Fruit fly (Drosophila melanogaster) whole organism, embryonic: ENCODE results near the gene Adsl.

ENCODE experiments used
- Asciz ChIP-seq: fragments of 200-800 bp; sonication (Bioruptor generic); optimal IDR thresholded peaks from 2 replicates; lab custom pipeline; 2017; ENCODE audit warnings: missing biosample characterization, mild to moderate bottlenecking, missing genetic modification characterization, missing genetic modification reagents
- Atf-2 ChIP-seq: fragments of 200-800 bp; sonication (Bioruptor generic); optimal IDR thresholded peaks from 2 replicates; lab custom pipeline; 2016; ENCODE audit warnings: missing biosample characterization, missing genetic modification characterization
- Blimp-1 ChIP-seq: fragments of 200-800 bp; sonication (Bioruptor generic); optimal IDR thresholded peaks from 3 replicates; lab custom pipeline; 2018; ENCODE audit warnings: missing biosample characterization, missing genetic modification characterization, mild to moderate bottlenecking, moderate library complexity, missing genetic modification reagents
- CG10147 ChIP-seq: fragments of 200-800 bp; sonication (Bioruptor generic); optimal IDR thresholded peaks from 2 replicates; lab custom pipeline; 2019; ENCODE audit warnings: missing biosample characterization, mild to moderate bottlenecking, missing genetic modification characterization, moderate library complexity
- CG10267 ChIP-seq: fragments of 200-800 bp; sonication (Bioruptor generic); optimal IDR thresholded peaks from 2 replicates; lab custom pipeline; 2018; ENCODE audit warnings: missing biosample characterization, mild to moderate bottlenecking, missing genetic modification characterization, moderate library complexity
- CG10274 ChIP-seq: fragments of 200-800 bp; sonication (Bioruptor generic); optimal IDR thresholded peaks from 3 replicates; lab custom pipeline; 2017; ENCODE audit warnings: missing biosample characterization, mild to moderate bottlenecking, missing genetic modification characterization
- CG10543 ChIP-seq: fragments of 200-800 bp; sonication (Bioruptor generic); optimal IDR thresholded peaks from 3 replicates; lab custom pipeline; 2017; ENCODE audit warnings: missing biosample characterization, mild to moderate bottlenecking, missing genetic modification characterization, moderate library complexity
- CG14014 ChIP-seq: fragments of 200-800 bp; sonication (Bioruptor generic); IDR thresholded peaks from 2 replicates; pipeline ENCODE4 v1.3.6; 2022; ENCODE audit warnings: missing biosample characterization, missing genetic modification characterization
- CG14441 ChIP-seq: fragments of 200-800 bp; sonication (Bioruptor generic); IDR thresholded peaks from 2 replicates; pipeline ENCODE4 v1.3.6; 2022; ENCODE audit warnings: missing biosample characterization, missing genetic modification characterization
- CG14710 ChIP-seq: fragments of 200-800 bp; sonication (Bioruptor generic); optimal IDR thresholded peaks from 3 replicates; lab custom pipeline; 2019; ENCODE audit warnings: missing biosample characterization, mild to moderate bottlenecking, missing genetic modification characterization, moderate library complexity
- CG14965 ChIP-seq: fragments of 200-800 bp; sonication (Bioruptor generic); optimal IDR thresholded peaks from 2 replicates; lab custom pipeline; 2016; ENCODE audit warnings: missing biosample characterization, missing genetic modification characterization, borderline replicate concordance
- CG15601 ChIP-seq: fragments of 200-800 bp; sonication (Bioruptor generic); optimal IDR thresholded peaks from 3 replicates; lab custom pipeline; 2019; ENCODE audit warnings: missing biosample characterization, mild to moderate bottlenecking, missing genetic modification characterization, moderate library complexity
- CG17359 ChIP-seq: fragments of 200-800 bp; sonication (Bioruptor generic); optimal IDR thresholded peaks from 3 replicates; lab custom pipeline; 2018; ENCODE audit warnings: missing biosample characterization, mild to moderate bottlenecking, missing genetic modification characterization, moderate library complexity
- CG1792 ChIP-seq: fragments of 200-800 bp; sonication (Bioruptor generic); optimal IDR thresholded peaks from 2 replicates; lab custom pipeline; 2016; ENCODE audit warnings: missing biosample characterization, missing genetic modification characterization
- CG2202 ChIP-seq: fragments of 200-800 bp; sonication (Bioruptor generic); optimal IDR thresholded peaks from 2 replicates; lab custom pipeline; 2018; ENCODE audit warnings: missing biosample characterization, mild to moderate bottlenecking, missing genetic modification characterization
- CG34376 ChIP-seq: fragments of 200-800 bp; sonication (Bioruptor generic); optimal IDR thresholded peaks from 2 replicates; lab custom pipeline; 2018; ENCODE audit warnings: missing biosample characterization, mild to moderate bottlenecking, missing genetic modification characterization
- CG3838 ChIP-seq: fragments of 200-800 bp; sonication (Bioruptor generic); optimal IDR thresholded peaks from 3 replicates; lab custom pipeline; 2016; ENCODE audit warnings: missing biosample characterization, missing genetic modification characterization
- CG42726 ChIP-seq: fragments of 200-800 bp; sonication (Bioruptor generic); IDR thresholded peaks from 2 replicates; pipeline ENCODE4 v1.3.6; 2022; ENCODE audit warnings: missing biosample characterization, missing genetic modification characterization; ENCODE audit not compliant: partially characterized antibody
- CG4282 ChIP-seq: fragments of 200-800 bp; sonication (Bioruptor generic); optimal IDR thresholded peaks from 2 replicates; lab custom pipeline; 2016; ENCODE audit warnings: missing biosample characterization, missing genetic modification characterization
- CG6683 ChIP-seq: fragments of 200-800 bp; sonication (Bioruptor generic); optimal IDR thresholded peaks from 2 replicates; lab custom pipeline; 2017; ENCODE audit warnings: missing biosample characterization, mild to moderate bottlenecking, missing genetic modification characterization, missing genetic modification reagents
- CG7987 ChIP-seq: fragments of 200-800 bp; sonication (Bioruptor generic); optimal IDR thresholded peaks from 2 replicates; lab custom pipeline; 2018; ENCODE audit warnings: missing biosample characterization, mild to moderate bottlenecking, missing genetic modification characterization, moderate library complexity
- D19A ChIP-seq: fragments of 200-800 bp; optimal IDR thresholded peaks from 3 replicates; lab custom pipeline; 2019; ENCODE audit warnings: missing biosample characterization, mild to moderate bottlenecking, missing genetic modification characterization, moderate library complexity
- Dek ChIP-seq: fragments of 200-800 bp; sonication (Bioruptor generic); optimal IDR thresholded peaks from 3 replicates; lab custom pipeline; 2019; ENCODE audit warnings: missing biosample characterization, mild to moderate bottlenecking, missing genetic modification characterization, moderate library complexity
- Dip3 ChIP-seq: fragments of 200-800 bp; sonication (Bioruptor generic); optimal IDR thresholded peaks from 3 replicates; lab custom pipeline; 2016; ENCODE audit warnings: missing biosample characterization, missing genetic modification characterization
- Lhr ChIP-seq: fragments of 200-800 bp; sonication (Bioruptor generic); optimal IDR thresholded peaks from 3 replicates; lab custom pipeline; 2017; ENCODE audit warnings: mild to moderate bottlenecking, missing biosample characterization, missing genetic modification reagents, missing genetic modification characterization
- MTF-1 ChIP-seq: fragments of 200-800 bp; sonication (Bioruptor generic); optimal IDR thresholded peaks from 2 replicates; lab custom pipeline; 2018; ENCODE audit warnings: missing biosample characterization, mild to moderate bottlenecking, missing genetic modification characterization, borderline replicate concordance
- Max ChIP-seq: fragments of 200-800 bp; sonication (Bioruptor generic); optimal IDR thresholded peaks from 2 replicates; lab custom pipeline; 2016; ENCODE audit warnings: missing biosample characterization, mild to moderate bottlenecking, missing genetic modification characterization
- Meics ChIP-seq: fragments of 200-800 bp; sonication (Bioruptor generic); optimal IDR thresholded peaks from 2 replicates; lab custom pipeline; 2017; ENCODE audit warnings: missing biosample characterization, mild to moderate bottlenecking, missing genetic modification characterization
- Nf-YB ChIP-seq: fragments of 200-800 bp; sonication (Bioruptor generic); optimal IDR thresholded peaks from 3 replicates; lab custom pipeline; 2019; ENCODE audit warnings: missing biosample characterization, mild to moderate bottlenecking, missing genetic modification characterization, moderate library complexity
- Nf-YC ChIP-seq: fragments of 200-800 bp; optimal IDR thresholded peaks from 3 replicates; lab custom pipeline; 2019; ENCODE audit warnings: missing biosample characterization, mild to moderate bottlenecking, missing genetic modification characterization, moderate library complexity
- TFAM ChIP-seq: fragments of 200-800 bp; sonication (Bioruptor generic); optimal IDR thresholded peaks from 2 replicates; lab custom pipeline; 2017; ENCODE audit warnings: missing biosample characterization, missing genetic modification characterization, inconsistent platforms
- YL-1 ChIP-seq: fragments of 200-800 bp; sonication (Bioruptor generic); optimal IDR thresholded peaks from 3 replicates; lab custom pipeline; 2017; ENCODE audit warnings: missing biosample characterization, mild to moderate bottlenecking, missing genetic modification characterization
- ash1 ChIP-seq: fragments of 200-800 bp; sonication (Bioruptor generic); optimal IDR thresholded peaks from 2 replicates; lab custom pipeline; 2018; ENCODE audit warnings: missing biosample characterization, mild to moderate bottlenecking, missing genetic modification characterization
- bigmax ChIP-seq: fragments of 200-800 bp; sonication (Bioruptor generic); optimal IDR thresholded peaks from 2 replicates; lab custom pipeline; 2018; ENCODE audit warnings: missing biosample characterization, mild to moderate bottlenecking, missing genetic modification characterization
- chm ChIP-seq: fragments of 200-800 bp; sonication (Bioruptor generic); IDR thresholded peaks from 2 replicates; pipeline ENCODE4 v1.3.6; 2022; ENCODE audit warnings: missing biosample characterization, missing genetic modification characterization
- crc ChIP-seq: fragments of 200-800 bp; sonication (Bioruptor generic); optimal IDR thresholded peaks from 2 replicates; lab custom pipeline; 2016; ENCODE audit warnings: missing biosample characterization, missing genetic modification characterization
- gcm ChIP-seq: fragments of 200-800 bp; sonication (Bioruptor generic); optimal IDR thresholded peaks from 2 replicates; lab custom pipeline; 2019; ENCODE audit warnings: missing biosample characterization, mild to moderate bottlenecking, missing genetic modification characterization, moderate library complexity
- grn ChIP-seq: fragments of 200-800 bp; sonication (Bioruptor generic); optimal IDR thresholded peaks from 3 replicates; lab custom pipeline; 2017; ENCODE audit warnings: missing biosample characterization, missing genetic modification characterization
- hkb ChIP-seq, 2 experiments: fragments of 200-800 bp in 1 of 2; fragments of >200 bp in 1 of 2; sonication (Bioruptor generic) in 1 of 2; IDR thresholded peaks in 1 of 2; optimal IDR thresholded peaks in 1 of 2; 2 replicates each; pipeline versions ENCODE4 v1.3.6 to Lab custom; 2017 to 2022; ENCODE audit warnings: missing biosample characterization in 1 of 2, missing genetic modification characterization in 1 of 2
- lov ChIP-seq, 2 experiments: fragments of 200-800 bp in 1 of 2; fragments of >200 bp in 1 of 2; sonication (Bioruptor generic) in 1 of 2; IDR thresholded peaks in 1 of 2; optimal IDR thresholded peaks in 1 of 2; 2 replicates in 1 of 2; 3 replicates in 1 of 2; pipeline versions ENCODE4 v1.3.6 to Lab custom; 2017 to 2022; ENCODE audit warnings: missing biosample characterization in 1 of 2, missing genetic modification characterization in 1 of 2
- mam ChIP-seq: fragments of 200-800 bp; sonication (Bioruptor generic); optimal IDR thresholded peaks from 3 replicates; lab custom pipeline; 2016; ENCODE audit warnings: missing biosample characterization, missing genetic modification characterization
- nerfin-2 ChIP-seq: fragments of 200-800 bp; sonication (Bioruptor generic); IDR thresholded peaks from 2 replicates; pipeline ENCODE4 v1.3.6; 2022; ENCODE audit warnings: missing biosample characterization, missing genetic modification characterization; ENCODE audit not compliant: partially characterized antibody
- scrt ChIP-seq: fragments of 200-800 bp; sonication (Bioruptor generic); optimal IDR thresholded peaks from 2 replicates; lab custom pipeline; 2018; ENCODE audit warnings: missing biosample characterization, mild to moderate bottlenecking, missing genetic modification characterization, moderate library complexity
- sim ChIP-seq: fragments of 200-800 bp; sonication (Bioruptor generic); IDR thresholded peaks from 2 replicates; pipeline ENCODE4 v1.3.6; 2022; ENCODE audit warnings: missing biosample characterization, missing genetic modification characterization
- ssp ChIP-seq: fragments of 200-800 bp; sonication (Bioruptor generic); IDR thresholded peaks from 2 replicates; pipeline ENCODE4 v1.3.6; 2022; ENCODE audit warnings: missing biosample characterization, missing genetic modification characterization
- twi ChIP-seq: fragments of 200-800 bp; optimal IDR thresholded peaks from 2 replicates; lab custom pipeline; 2019; ENCODE audit warnings: missing biosample characterization, mild to moderate bottlenecking, missing genetic modification characterization, moderate library complexity
- yki ChIP-seq: fragments of >200 bp; optimal IDR thresholded peaks from 3 replicates; lab custom pipeline; 2018

The Adsl gene

dm6 chr3R:17053415-17054177 is 32.7 kb upstream of the Adsl start, which contains the start of gene Dad (continued):
- TF ChIP-seq CG7987 (GFP tag; lab: Kevin White, UChicago) (peak; percentile 67), ssp (GFP tag; lab: Robert Waterston, UW) (no peak), nerfin-2 (GFP tag; lab: Robert Waterston, UW) (no peak), sim (GFP tag; lab: Robert Waterston, UW) (no peak), TFAM (GFP tag; lab: Kevin White, UChicago) (no peak), gcm (GFP tag; lab: Kevin White, UChicago) (no peak), CG10543 (peak; percentile 74), crc (no peak), yki (lab: Kevin White, UChicago) (peak; percentile 95), CG2202 (tag; lab: Kevin White, UChicago) (peak; percentile 10), CG3838 (no peak), YL-1 (GFP tag; lab: Kevin White, UChicago) (peak; percentile 11), CG4282 (GFP tag; lab: Kevin White, UChicago) (no peak), CG10147 (GFP tag; lab: Kevin White, UChicago) (peak; percentile 5), CG17359 (tag; lab: Kevin White, UChicago) (peak; percentile 20), grn (GFP tag; lab: Kevin White, UChicago) (no peak), scrt (GFP tag; lab: Kevin White, UChicago) (peak; percentile 44), chm (GFP tag; lab: Robert Waterston, UW) (peak; percentile 83), CG10274 (no peak), CG1792 (GFP tag; lab: Kevin White, UChicago) (no peak), CG34376 (GFP tag; lab: Kevin White, UChicago) (peak; percentile 51), twi (tag; lab: Kevin White, UChicago) (no peak), bigmax (no peak), lov (optimal IDR thresholded peaks at IDR 0.05; lab: Kevin White, UChicago) (no peak), lov (GFP tag; IDR thresholded peaks at IDR 0.05; lab: Robert Waterston, UW) (no peak), Atf-2 (GFP tag; lab: Kevin White, UChicago) (no peak), Blimp-1 (no peak), hkb (optimal IDR thresholded peaks at IDR 0.05; lab: Kevin White, UChicago) (no peak), hkb (GFP tag; IDR thresholded peaks at IDR 0.05; lab: Robert Waterston, UW) (peak; percentile 29; the same call in 1 of the 2 replicates), CG14965 (GFP tag; lab: Kevin White, UChicago) (no peak), Dek (tag; lab: Kevin White, UChicago) (peak; percentile 31), CG14710 (tag; lab: Kevin White, UChicago) (no peak), Asciz (GFP tag; lab: Kevin White, UChicago) (no peak), D19A (no peak), Nf-YC (tag; lab: Kevin White, UChicago) (peak; percentile 17), Nf-YB (GFP tag; lab: Kevin White, UChicago) (no peak), Meics (GFP tag; lab: Kevin White, UChicago) (no peak), Dip3 (GFP tag; lab: Kevin White, UChicago) (no peak), CG15601 (peak; percentile 40), CG10267 (tag; lab: Kevin White, UChicago) (peak; percentile 97), ash1 (GFP tag; lab: Kevin White, UChicago) (peak; percentile 82), CG42726 (GFP tag; lab: Robert Waterston, UW) (no peak), CG14441 (GFP tag; lab: Robert Waterston, UW) (no peak), MTF-1 (GFP tag; lab: Kevin White, UChicago) (peak; percentile 67), CG14014 (GFP tag; lab: Robert Waterston, UW) (peak; percentile 14; the same call in 1 of the 2 replicates), CG6683 (no peak), Max (GFP tag; lab: Kevin White, UChicago) (no peak), Lhr (GFP tag; lab: Kevin White, UChicago) (no peak), mam (no peak)
